Fruit fly (Drosophila melanogaster) whole organism, prepupa: ENCODE measurements around the gene Cdk1.

Source experiments
- CG11902 ChIP-seq: fragments of 200-800 bp; sonication (Bioruptor generic); optimal IDR thresholded peaks from 3 replicates; lab custom pipeline; 2016; ENCODE audit warnings: missing biosample characterization, missing genetic modification characterization
- CG4318 ChIP-seq: fragments of 200-800 bp; sonication (Bioruptor generic); optimal IDR thresholded peaks from 3 replicates; lab custom pipeline; 2017; ENCODE audit warnings: missing biosample characterization, mild to moderate bottlenecking, missing genetic modification characterization
- CG6276 ChIP-seq: fragments of 200-800 bp; sonication (Bioruptor generic); optimal IDR thresholded peaks from 2 replicates; lab custom pipeline; 2017; ENCODE audit warnings: missing biosample characterization, mild to moderate bottlenecking, missing genetic modification characterization
- CG8119 ChIP-seq: fragments of 200-800 bp; sonication (Bioruptor generic); IDR thresholded peaks from 3 replicates; pipeline ENCODE4 v1.3.6; 2022; ENCODE audit warnings: missing biosample characterization, missing genetic modification characterization
- Ets96B ChIP-seq: fragments of 200-800 bp; optimal IDR thresholded peaks from 2 replicates; lab custom pipeline; 2019; ENCODE audit warnings: missing biosample characterization, mild to moderate bottlenecking, missing genetic modification characterization, moderate library complexity
- Met ChIP-seq: fragments of 200-800 bp; sonication (Bioruptor generic); optimal IDR thresholded peaks from 3 replicates; lab custom pipeline; 2016; ENCODE audit warnings: missing biosample characterization, missing genetic modification characterization
- OdsH ChIP-seq: fragments of 200-800 bp; sonication (Bioruptor generic); optimal IDR thresholded peaks from 3 replicates; lab custom pipeline; 2016; ENCODE audit warnings: missing biosample characterization, missing genetic modification characterization
- acj6 ChIP-seq: fragments of 200-800 bp; sonication (Bioruptor generic); optimal IDR thresholded peaks from 3 replicates; lab custom pipeline; 2016; ENCODE audit warnings: missing biosample characterization, missing genetic modification characterization
- fd85E ChIP-seq: fragments of 200-800 bp; sonication (Bioruptor generic); optimal IDR thresholded peaks from 3 replicates; lab custom pipeline; 2016; ENCODE audit warnings: missing biosample characterization, missing genetic modification characterization

dm6 chr2L:10395642-10396487, 9.8 kb upstream of the Cdk1 start, which contains the start of gene Mdh1:
- TF ChIP-seq CG6276 (GFP tag; lab: Kevin White, UChicago) (no peak), CG8119 (no peak), acj6 (GFP tag; lab: Kevin White, UChicago) (no peak), Ets96B (no peak), CG11902 (GFP tag; lab: Kevin White, UChicago) (no peak), Met (GFP tag; lab: Kevin White, UChicago) (no peak), fd85E (GFP tag; lab: Kevin White, UChicago) (no peak), OdsH (GFP tag; lab: Kevin White, UChicago) (no peak), CG4318 (no peak)
